Fruit fly (Drosophila melanogaster) whole organism: ENCODE results near the gene CG13390.

Experiments
- Dll ChIP-seq: fragments of >200 bp; optimal IDR thresholded peaks from 2 replicates; lab custom pipeline; 2017
- psq ChIP-seq: fragments of >200 bp; optimal IDR thresholded peaks from 2 replicates; lab custom pipeline; 2017

DNA sequence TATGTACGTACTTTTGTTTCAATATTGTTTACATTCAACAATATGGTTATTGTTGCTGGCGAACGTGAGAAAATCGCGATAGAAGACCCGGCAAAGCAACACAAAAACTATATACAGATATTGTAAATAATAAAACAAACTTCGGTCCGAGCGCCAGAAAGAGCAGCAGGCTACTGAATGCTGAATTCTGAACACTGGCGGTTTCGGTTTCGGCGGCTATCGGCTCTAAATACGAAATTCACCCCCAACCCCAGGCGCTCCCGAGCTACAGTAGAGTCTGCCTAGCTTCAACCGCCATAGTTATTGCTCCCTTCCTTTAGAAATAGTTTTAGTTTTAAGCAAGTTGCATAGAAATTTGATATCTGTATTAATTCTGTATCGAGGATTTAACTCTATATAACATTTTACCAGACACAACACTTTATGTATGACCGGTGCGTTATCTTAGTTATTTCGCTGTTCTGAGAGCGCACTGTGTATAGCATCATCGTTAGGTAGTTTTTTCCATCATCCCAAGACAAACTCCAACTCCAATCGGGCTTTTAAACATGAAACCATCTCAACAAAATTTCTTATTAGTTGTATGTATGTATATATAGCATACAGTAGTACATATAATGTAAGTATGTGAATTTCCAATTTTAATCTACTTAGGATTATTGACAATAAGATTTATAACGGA, 14.2 kb downstream of the CG13390 start, which contains the start of gene CG7627:
- no peak for TF ChIP-seq psq (lab: Kevin White, UChicago)
- no peak for TF ChIP-seq Dll (lab: Kevin White, UChicago)
